Fruit fly (Drosophila melanogaster) whole organism, embryonic: ENCODE data around the gene CG16972.

Source experiments
- CG13624 ChIP-seq: fragments of 200-800 bp; sonication (Bioruptor generic); optimal IDR thresholded peaks from 2 replicates; lab custom pipeline; 2016; ENCODE audit warnings: missing biosample characterization, missing genetic modification characterization
- GATAe ChIP-seq: fragments of 200-800 bp; sonication (Bioruptor generic); conservative IDR thresholded peaks from 2 replicates; pipeline ENCODE4 v1.3.6; 2022; ENCODE audit warnings: missing biosample characterization, missing genetic modification characterization

DNA sequence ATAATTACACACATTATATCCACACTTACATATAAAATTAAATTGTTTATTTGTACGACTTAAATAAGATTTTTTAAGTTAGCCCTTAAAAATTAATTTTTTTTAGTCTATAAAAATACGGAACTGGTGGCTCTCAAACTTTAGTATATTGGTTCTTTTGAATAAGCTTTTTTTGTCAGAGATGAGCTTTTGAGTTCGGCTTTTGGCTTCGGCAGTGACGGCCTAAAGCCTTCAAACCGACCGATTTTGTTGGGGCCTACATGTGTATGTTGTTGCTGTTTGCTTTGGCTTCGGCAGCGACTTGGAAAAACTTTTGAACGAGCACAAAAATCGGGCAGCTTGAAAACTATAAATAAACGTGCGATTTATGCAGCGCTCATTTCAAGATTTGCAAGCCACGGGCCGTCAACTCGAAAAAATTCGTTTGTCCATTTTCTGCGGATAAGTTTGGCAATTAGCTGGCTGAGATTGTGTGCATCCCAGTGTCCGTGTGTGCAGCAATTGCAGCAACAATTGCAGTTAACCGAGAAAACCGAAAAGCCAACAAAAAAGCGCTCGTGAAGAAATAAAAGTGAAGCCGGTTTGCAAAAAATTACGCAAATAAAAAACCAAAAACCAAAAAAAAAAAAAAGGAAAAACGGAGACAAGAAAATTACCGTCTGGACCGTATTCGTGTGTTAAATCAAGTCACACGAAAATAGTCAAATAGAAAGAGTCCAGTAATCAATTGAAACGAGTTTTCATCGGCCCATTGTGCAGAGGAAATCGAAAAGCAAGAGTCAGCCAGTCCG is 43.0 kb upstream of the CG16972 start, which contains the start of gene CG16820:
- TF ChIP-seq CG13624 (no peak), GATAe (GFP tag; lab: Robert Waterston, UW) (no peak)
